Worm (Caenorhabditis elegans) whole organism, young adult: ENCODE results near the gene R10E9.2.
A peak's percentile ranks its signal among the peaks of the same experiment; 100 is the strongest.

Experiments
- B0019.2 ChIP-seq: fragments of 200-800 bp; sonication (Bioruptor generic); conservative IDR thresholded peaks from 2 replicates; pipeline ENCODE4 v1.3.6; 2022; ENCODE audit warnings: missing genetic modification reagents, missing genetic modification characterization, missing compliant biosample characterization
- C06A6.2 ChIP-seq: fragments of 200-800 bp; sonication (Bioruptor generic); conservative IDR thresholded peaks from 2 replicates; pipeline ENCODE4 v1.3.6; 2022; ENCODE audit warnings: missing genetic modification characterization, missing compliant biosample characterization
- C17E4.6 ChIP-seq: fragments of 200-800 bp; sonication (Bioruptor generic); IDR thresholded peaks from 2 replicates; pipeline ENCODE4 v1.3.6; 2022; ENCODE audit warnings: missing genetic modification reagents, missing genetic modification characterization, missing compliant biosample characterization
- F10E7.11 ChIP-seq: sonication (generic microtip); optimal IDR thresholded peaks from 2 replicates; lab custom pipeline; 2017; ENCODE audit warnings: mild to moderate bottlenecking, missing genetic modification characterization, moderate library complexity, missing compliant biosample characterization
- F22D6.2 ChIP-seq: sonication (generic microtip); optimal IDR thresholded peaks from 2 replicates; lab custom pipeline; 2016; ENCODE audit warnings: mild to moderate bottlenecking, missing genetic modification characterization, missing compliant biosample characterization
- F23B12.7 ChIP-seq: sonication (generic microtip); optimal IDR thresholded peaks from 2 replicates; lab custom pipeline; 2017; ENCODE audit warnings: missing genetic modification characterization, mild to moderate bottlenecking, missing compliant biosample characterization, antibody characterized with exemption, moderate library complexity; ENCODE audit not compliant: insufficient read depth
- F52B5.7 ChIP-seq: sonication (generic microtip); optimal IDR thresholded peaks from 2 replicates; lab custom pipeline; 2016; ENCODE audit warnings: mild to moderate bottlenecking, missing genetic modification characterization, missing compliant biosample characterization
- Y79H2A.3 ChIP-seq: fragments of 200-800 bp; sonication (Bioruptor generic); conservative IDR thresholded peaks from 2 replicates; pipeline ENCODE4 v1.3.6; 2022; ENCODE audit warnings: missing genetic modification reagents, missing genetic modification characterization, missing compliant biosample characterization
- attf-5 ChIP-seq: fragments of 200-800 bp; sonication (Bioruptor generic); optimal IDR thresholded peaks from 2 replicates; lab custom pipeline; 2018; ENCODE audit warnings: mild to moderate bottlenecking, missing genetic modification characterization, missing compliant biosample characterization
- cebp-1 ChIP-seq, 2 experiments: fragments of 200-800 bp in 1 of 2; sonication (Bioruptor generic) in 1 of 2; sonication (generic microtip) in 1 of 2; IDR thresholded peaks in 1 of 2; optimal IDR thresholded peaks in 1 of 2; 2 replicates each; pipeline versions ENCODE4 v1.3.6 to Lab custom; 2017 to 2022; ENCODE audit warnings: missing compliant biosample characterization in 2 of 2, missing genetic modification characterization in 2 of 2, mild to moderate bottlenecking in 1 of 2, missing genetic modification reagents in 1 of 2, moderate library complexity in 1 of 2
- cebp-2 ChIP-seq: fragments of 200-800 bp; sonication (Bioruptor generic); IDR thresholded peaks from 2 replicates; pipeline ENCODE4 v1.3.6; 2022; ENCODE audit warnings: missing genetic modification characterization, missing compliant biosample characterization
- ceh-100 ChIP-seq: fragments of 200-800 bp; sonication (Bioruptor generic); IDR thresholded peaks from 2 replicates; pipeline ENCODE4 v1.3.6; 2022; ENCODE audit warnings: missing genetic modification reagents, missing genetic modification characterization, missing compliant biosample characterization
- ceh-27 ChIP-seq: fragments of 200-800 bp; sonication (Bioruptor generic); optimal IDR thresholded peaks from 2 replicates; lab custom pipeline; 2018; ENCODE audit warnings: mild to moderate bottlenecking, missing genetic modification characterization, moderate library complexity, missing compliant biosample characterization
- ets-4 ChIP-seq: fragments of 200-800 bp; sonication (Bioruptor generic); optimal IDR thresholded peaks from 2 replicates; lab custom pipeline; 2018; ENCODE audit warnings: mild to moderate bottlenecking, missing genetic modification characterization, missing compliant biosample characterization
- hlh-12 ChIP-seq: sonication (generic microtip); optimal IDR thresholded peaks from 2 replicates; lab custom pipeline; 2016; ENCODE audit warnings: missing genetic modification characterization, missing compliant biosample characterization
- hmg-1.2 ChIP-seq: fragments of 200-800 bp; sonication (Bioruptor generic); IDR thresholded peaks from 2 replicates; pipeline ENCODE4 v1.3.6; 2022; ENCODE audit warnings: missing genetic modification reagents, missing genetic modification characterization, missing compliant biosample characterization
- lag-1 ChIP-seq: fragments of 200-800 bp; sonication (Bioruptor generic); IDR thresholded peaks from 2 replicates; pipeline ENCODE4 v1.3.6; 2022; ENCODE audit warnings: missing genetic modification reagents, missing genetic modification characterization, missing compliant biosample characterization
- let-526 ChIP-seq: fragments of 200-800 bp; sonication (Bioruptor generic); IDR thresholded peaks from 2 replicates; pipeline ENCODE4 v1.3.6; 2022; ENCODE audit warnings: missing genetic modification reagents, missing genetic modification characterization, missing compliant biosample characterization
- lin-26 ChIP-seq: fragments of 200-800 bp; sonication (Bioruptor generic); IDR thresholded peaks from 2 replicates; pipeline ENCODE4 v1.3.6; 2022; ENCODE audit warnings: missing genetic modification reagents, missing genetic modification characterization, missing compliant biosample characterization
- lin-35 ChIP-seq, 3 experiments: fragments of 150-350 bp in 2 of 3; sonication (generic microtip) in 1 of 3; optimal IDR thresholded peaks; 2 replicates each; lab custom pipeline; 2014 to 2018; ENCODE audit warnings: missing biosample characterization in 3 of 3, missing genetic modification characterization in 3 of 3, missing genetic modification reagents in 3 of 3
- lin-40 ChIP-seq: sonication (generic microtip); optimal IDR thresholded peaks from 2 replicates; lab custom pipeline; 2016; ENCODE audit warnings: missing genetic modification characterization, mild to moderate bottlenecking, missing compliant biosample characterization, missing genotype, missing genetic modification reagents
- lin-54 ChIP-seq: fragments of 200-800 bp; sonication (Bioruptor generic); optimal IDR thresholded peaks from 2 replicates; lab custom pipeline; 2018; ENCODE audit warnings: mild to moderate bottlenecking, missing genetic modification characterization, missing compliant biosample characterization
- lsy-27 ChIP-seq: sonication (generic microtip); optimal IDR thresholded peaks from 2 replicates; lab custom pipeline; 2017; ENCODE audit warnings: missing genetic modification characterization, mild to moderate bottlenecking, missing compliant biosample characterization, antibody characterized with exemption, missing genotype, borderline replicate concordance; ENCODE audit not compliant: insufficient read depth
- madf-6 ChIP-seq: fragments of 200-800 bp; sonication (Bioruptor generic); IDR thresholded peaks from 2 replicates; pipeline ENCODE4 v1.3.6; 2022; ENCODE audit warnings: missing genetic modification reagents, missing genetic modification characterization, missing compliant biosample characterization
- madf-8 ChIP-seq: fragments of 200-800 bp; sonication (Bioruptor generic); conservative IDR thresholded peaks from 2 replicates; pipeline ENCODE4 v1.3.6; 2022; ENCODE audit warnings: missing genetic modification reagents, missing genetic modification characterization, missing compliant biosample characterization
- nfya-2 ChIP-seq: fragments of 200-800 bp; sonication (Bioruptor generic); IDR thresholded peaks from 2 replicates; pipeline ENCODE4 v1.3.6; 2022; ENCODE audit warnings: missing genetic modification reagents, missing genetic modification characterization, missing compliant biosample characterization
- nfyb-1 ChIP-seq: fragments of 200-800 bp; sonication (Bioruptor generic); IDR thresholded peaks from 2 replicates; pipeline ENCODE4 v1.3.6; 2022; ENCODE audit warnings: missing genetic modification reagents, missing genetic modification characterization, missing compliant biosample characterization
- nhr-90 ChIP-seq: sonication (generic microtip); optimal IDR thresholded peaks from 2 replicates; lab custom pipeline; 2016; ENCODE audit warnings: missing genotype, mild to moderate bottlenecking, missing genetic modification characterization, missing compliant biosample characterization
- pbrm-1 ChIP-seq: fragments of 200-800 bp; sonication (Bioruptor generic); IDR thresholded peaks from 2 replicates; pipeline ENCODE4 v1.3.6; 2022; ENCODE audit warnings: missing genetic modification reagents, missing genetic modification characterization, missing compliant biosample characterization
- pha-4 ChIP-seq: fragments of 150-350 bp; sonication (generic microtip); optimal IDR thresholded peaks from 2 replicates; lab custom pipeline; 2014; ENCODE audit warnings: missing biosample characterization, missing genetic modification reagents, missing genetic modification characterization
- rcor-1 ChIP-seq: fragments of 200-800 bp; sonication (Bioruptor generic); IDR thresholded peaks from 2 replicates; pipeline ENCODE4 v1.3.6; 2022; ENCODE audit warnings: missing genetic modification reagents, missing genetic modification characterization, missing compliant biosample characterization
- sdz-38 ChIP-seq: sonication (generic microtip); optimal IDR thresholded peaks from 2 replicates; lab custom pipeline; 2016; ENCODE audit warnings: missing genotype, missing genetic modification characterization, missing compliant biosample characterization
- snpc-1.3 ChIP-seq: sonication (generic microtip); optimal IDR thresholded peaks from 2 replicates; lab custom pipeline; 2017; ENCODE audit warnings: missing genetic modification characterization, mild to moderate bottlenecking, missing compliant biosample characterization, antibody characterized with exemption, moderate library complexity, missing genotype, missing genetic modification reagents; ENCODE audit not compliant: insufficient read depth
- snpc-3.4 ChIP-seq: sonication (generic microtip); optimal IDR thresholded peaks from 2 replicates; lab custom pipeline; 2017; ENCODE audit warnings: missing genetic modification characterization, mild to moderate bottlenecking, missing compliant biosample characterization, antibody characterized with exemption, moderate library complexity, missing genotype, missing genetic modification reagents
- snpc-4 ChIP-seq, 5 experiments: fragments of 150-350 bp in 1 of 5; sonication (generic microtip) in 4 of 5; optimal IDR thresholded peaks; 2 replicates each; lab custom pipeline; 2014 to 2018; ENCODE audit warnings: missing genetic modification characterization in 5 of 5, missing biosample characterization in 3 of 5, antibody characterized with exemption in 2 of 5, mild to moderate bottlenecking in 2 of 5, missing compliant biosample characterization in 2 of 5, missing genotype in 2 of 5, moderate library complexity in 2 of 5, missing genetic modification reagents in 1 of 5
- somi-1 ChIP-seq: fragments of 200-800 bp; sonication (Bioruptor generic); optimal IDR thresholded peaks from 2 replicates; lab custom pipeline; 2018; ENCODE audit warnings: mild to moderate bottlenecking, missing genetic modification characterization, missing compliant biosample characterization
- tbp1 ChIP-seq: fragments of 200-800 bp; sonication (Bioruptor generic); optimal IDR thresholded peaks from 2 replicates; lab custom pipeline; 2018; ENCODE audit warnings: mild to moderate bottlenecking, missing genetic modification characterization, missing compliant biosample characterization
- zfh-2 ChIP-seq: fragments of 200-800 bp; sonication (Bioruptor generic); conservative IDR thresholded peaks from 2 replicates; pipeline ENCODE4 v1.3.6; 2022; ENCODE audit warnings: missing genetic modification reagents, missing genetic modification characterization, missing compliant biosample characterization
- ztf-28 ChIP-seq: fragments of 200-800 bp; sonication (Bioruptor generic); IDR thresholded peaks from 2 replicates; pipeline ENCODE4 v1.3.6; 2022; ENCODE audit warnings: missing genetic modification reagents, missing genetic modification characterization, missing compliant biosample characterization

Gene R10E9.2

DNA sequence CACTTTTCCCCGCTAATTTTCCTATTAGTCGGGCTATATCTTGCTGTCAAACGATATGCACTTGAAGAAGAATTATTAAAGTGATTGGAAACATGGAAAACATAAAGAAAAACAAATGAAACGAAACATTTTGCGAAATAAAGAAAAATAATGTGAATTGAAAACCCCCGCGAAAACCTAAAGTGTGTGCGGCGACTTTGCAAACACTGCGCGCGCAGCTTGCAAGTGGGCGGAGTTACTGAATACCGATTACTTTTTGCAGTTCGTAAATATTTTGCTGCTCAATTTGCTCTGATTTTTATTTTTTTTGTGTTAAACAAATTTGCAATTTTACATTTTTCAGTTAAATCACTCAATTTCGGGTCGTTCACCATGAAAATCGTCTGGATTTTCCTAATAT, 47.5 kb downstream of the R10E9.2 start, which contains the start of gene ccdc-47 (continued):
- no peak for TF ChIP-seq nfya-2 (GFP tag; lab: Robert Waterston, UW)
- TF ChIP-seq ceh-27, result peak; percentile 37
- no peak for TF ChIP-seq F52B5.7
- TF ChIP-seq lin-54 (GFP tag; lab: Kevin White, UChicago), result peak; percentile 50
- TF ChIP-seq ztf-28 (GFP tag; lab: Robert Waterston, UW), result 0 out of 2 replicates have a peak, but pooled peaks have one; percentile 23
- no peak for TF ChIP-seq F10E7.11 (tag; lab: Kevin White, UChicago)
- no peak for TF ChIP-seq B0019.2 (GFP tag; lab: Robert Waterston, UW)
- peak; percentile 30; the same call in 1 of the 2 replicates for TF ChIP-seq rcor-1
- peak; percentile 60; the same call in 1 of the 2 replicates for TF ChIP-seq pbrm-1 (GFP tag; lab: Robert Waterston, UW)
- TF ChIP-seq cebp-2 (GFP tag; lab: Robert Waterston, UW), result no peak
- no peak for TF ChIP-seq hlh-12 (tag; lab: Kevin White, UChicago)
- TF ChIP-seq let-526 (GFP tag; lab: Robert Waterston, UW), result no peak
- peak; percentile 17 for TF ChIP-seq tbp1
- 0 out of 2 replicates have a peak, but pooled peaks have one; percentile 32 for TF ChIP-seq ceh-100 (GFP tag; lab: Robert Waterston, UW)
- peak; percentile 48; the same call in 1 of the 2 replicates for TF ChIP-seq madf-8 (GFP tag; lab: Robert Waterston, UW)
- no peak for TF ChIP-seq F22D6.2 (tag; lab: Kevin White, UChicago)
- TF ChIP-seq snpc-1.3 (tag; lab: Kevin White, UChicago), result peak; percentile 73
- peak; percentile 41 for TF ChIP-seq F23B12.7 (tag; lab: Kevin White, UChicago)

DNA sequence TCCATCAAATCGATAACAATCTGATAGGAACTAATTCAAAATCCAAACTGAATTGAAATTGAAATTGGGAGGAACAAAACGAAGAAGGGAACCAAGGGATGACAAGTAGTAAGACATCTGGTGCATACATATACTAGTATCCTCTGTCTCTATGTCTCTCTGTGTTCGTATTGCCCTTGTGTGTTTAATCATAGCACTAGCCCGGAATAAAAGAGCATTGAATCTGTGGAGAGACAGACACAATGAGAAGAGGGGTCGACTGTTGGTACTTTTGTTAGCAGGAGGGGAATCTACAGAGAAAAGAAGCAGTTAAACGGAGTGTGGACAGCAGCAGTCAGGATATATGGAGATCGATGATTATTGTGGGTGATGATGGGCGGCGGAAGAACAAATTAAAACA, 48.4 kb downstream of the R10E9.2 start:
- 0 out of 2 replicates have a peak, but pooled peaks have one; percentile 31 for TF ChIP-seq nfyb-1 (GFP tag; lab: Robert Waterston, UW)
- TF ChIP-seq hmg-1.2, result peak; percentile 63; the same call in 1 of the 2 replicates
- no peak for TF ChIP-seq lin-35 (GFP tag; optimal IDR thresholded peaks at IDR 0.05; lab: Kevin White, UChicago)

DNA sequence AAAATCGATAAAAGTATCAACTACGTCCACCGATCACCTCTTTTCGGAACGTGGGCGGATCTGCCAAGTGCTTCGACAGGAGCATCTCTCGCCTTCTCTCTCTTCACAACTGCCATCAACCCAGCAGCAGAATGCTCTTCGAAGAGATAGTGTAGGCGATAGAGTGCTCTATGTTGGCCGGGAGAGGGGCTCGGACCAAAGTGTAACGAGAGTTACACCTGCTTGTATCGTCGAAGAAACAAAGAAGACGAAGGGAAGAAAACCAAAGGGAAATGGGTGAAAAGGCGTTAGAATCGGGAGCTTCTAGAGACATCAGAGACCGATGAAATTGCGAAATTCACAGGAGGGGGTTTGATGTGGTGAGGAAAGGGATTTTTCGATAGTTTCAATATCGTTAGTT, 49.3 kb downstream of the R10E9.2 start:
- TF ChIP-seq nhr-90 (no peak), ets-4 (no peak), snpc-4 (GFP tag; optimal IDR thresholded peaks at IDR 0.05; lab: Kevin White, UChicago) (no peak), snpc-4 (tag; optimal IDR thresholded peaks at IDR 0.05; lab: Kevin White, UChicago) (no peak), zfh-2 (GFP tag; lab: Robert Waterston, UW) (0 out of 2 replicates have a peak, but pooled peaks have one; percentile 42), cebp-1 (GFP tag; IDR thresholded peaks at IDR 0.05; lab: Robert Waterston, UW) (no peak), cebp-1 (tag; optimal IDR thresholded peaks at IDR 0.05; lab: Kevin White, UChicago) (peak; percentile 88)

DNA sequence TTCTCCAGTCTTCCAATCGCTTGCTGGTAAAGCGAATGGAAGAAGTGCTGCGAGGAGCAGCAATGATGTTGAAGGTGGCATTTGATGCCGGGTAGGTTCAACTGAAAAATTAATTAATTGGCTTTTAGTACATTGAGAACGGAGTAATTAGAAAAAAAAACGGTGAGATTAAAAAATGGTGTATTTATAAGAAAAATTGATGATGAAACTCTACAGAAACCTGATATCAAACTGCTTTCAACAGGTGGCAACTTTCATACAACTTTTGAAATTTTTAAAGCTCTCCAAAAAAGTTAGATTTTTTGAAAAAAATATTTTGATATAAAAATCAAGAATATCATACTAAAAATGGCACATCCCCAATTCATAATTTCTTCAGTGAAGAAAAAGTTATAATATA, 50.1 kb downstream of the R10E9.2 start, which contains the start of gene pat-3:
TSS of gene pat-3 (minus strand) at position 101 of the 400 bp plus-strand sequence.
- TF ChIP-seq somi-1 (GFP tag; lab: Kevin White, UChicago), result no peak
- TF ChIP-seq pha-4 (tag; lab: Kevin White, UChicago), result no peak
- no peak for TF ChIP-seq let-526 (GFP tag; lab: Robert Waterston, UW)
- no peak for TF ChIP-seq attf-5 (GFP tag; lab: Kevin White, UChicago)
- TF ChIP-seq lag-1 (GFP tag; lab: Robert Waterston, UW), result no peak
- no peak for TF ChIP-seq tbp1
- no peak for TF ChIP-seq nfya-2 (GFP tag; lab: Robert Waterston, UW)
- TF ChIP-seq C06A6.2, result no peak
- TF ChIP-seq madf-6 (GFP tag; lab: Robert Waterston, UW), result no peak
- no peak for TF ChIP-seq sdz-38 (tag; lab: Kevin White, UChicago)
- TF ChIP-seq Y79H2A.3, result no peak
- TF ChIP-seq lin-26 (GFP tag; lab: Robert Waterston, UW), result no peak
- TF ChIP-seq snpc-3.4 (tag; lab: Kevin White, UChicago), result no peak
- TF ChIP-seq C17E4.6 (GFP tag; lab: Robert Waterston, UW), result no peak
- no peak for TF ChIP-seq lsy-27 (tag; lab: Kevin White, UChicago)
- TF ChIP-seq lin-40, result no peak
